Fruit fly (Drosophila melanogaster): ENCODE measurements around the gene CG12986.

- TF ChIP-seq Sin3A (optimal IDR thresholded peaks at IDR 0.05) (no peak), CG3065 (GFP tag; optimal IDR thresholded peaks at IDR 0.05) (no peak), Atf6 (GFP tag; IDR thresholded peaks at IDR 0.05) (no peak), CG14860 (GFP tag; IDR thresholded peaks at IDR 0.05; ENCODE audit: partially characterized antibody) (no peak), caup (GFP tag; optimal IDR thresholded peaks at IDR 0.05; ENCODE audit: severe bottlenecking) (no peak)
Observed at dm6 chrX:17799803-17800151, 19.7 kb downstream of the CG12986 start.
